Worm (Caenorhabditis elegans) whole organism, L1 larva: ENCODE data around the gene srx-92.

Experiments used
- C04F5.9 ChIP-seq: sonication (generic microtip); optimal IDR thresholded peaks from 2 replicates; lab custom pipeline; 2016; ENCODE audit warnings: missing genetic modification characterization, missing compliant biosample characterization
- Y116A8C.19 ChIP-seq: sonication (generic microtip); optimal IDR thresholded peaks from 2 replicates; lab custom pipeline; 2016; ENCODE audit warnings: missing compliant biosample characterization, missing genetic modification characterization, borderline replicate concordance
- aha-1 ChIP-seq: fragments of 150-350 bp; optimal IDR thresholded peaks from 2 replicates; lab custom pipeline; 2014; ENCODE audit warnings: missing biosample characterization, missing genetic modification characterization
- alr-1 ChIP-seq: fragments of 200-800 bp; sonication (Bioruptor generic); optimal IDR thresholded peaks from 2 replicates; lab custom pipeline; 2018; ENCODE audit warnings: borderline replicate concordance, mild to moderate bottlenecking, missing genetic modification characterization, missing compliant biosample characterization
- ama-1 ChIP-seq: fragments of 150-350 bp; optimal IDR thresholded peaks from 2 replicates; lab custom pipeline; 2014
- ceh-63 ChIP-seq: fragments of 200-800 bp; sonication (Bioruptor generic); optimal IDR thresholded peaks from 2 replicates; lab custom pipeline; 2018; ENCODE audit warnings: mild to moderate bottlenecking, missing genetic modification characterization, missing compliant biosample characterization
- dpl-1 ChIP-seq, 3 experiments: fragments of 150-350 bp in 2 of 3; sonication (generic microtip) in 1 of 3; optimal IDR thresholded peaks; 2 replicates each; lab custom pipeline; 2014 to 2017; ENCODE audit warnings: missing biosample characterization in 3 of 3, missing genetic modification characterization in 3 of 3, missing genetic modification reagents in 3 of 3
- efl-3 ChIP-seq: fragments of 200-800 bp; sonication (Bioruptor generic); optimal IDR thresholded peaks from 2 replicates; lab custom pipeline; 2018; ENCODE audit warnings: mild to moderate bottlenecking, missing genetic modification characterization, missing compliant biosample characterization
- elt-2 ChIP-seq: sonication (generic microtip); optimal IDR thresholded peaks from 2 replicates; lab custom pipeline; 2016; ENCODE audit warnings: missing genetic modification characterization, mild to moderate bottlenecking, inconsistent platforms, missing compliant biosample characterization, missing genetic modification reagents
- elt-3 ChIP-seq, 6 experiments: fragments of 150-350 bp in 1 of 6; sonication (generic microtip); optimal IDR thresholded peaks; 2 replicates each; lab custom pipeline; 2017 to 2018; ENCODE audit warnings: missing biosample characterization in 6 of 6, missing genetic modification characterization in 6 of 6, inconsistent platforms in 1 of 6
- fkh-10 ChIP-seq: sonication (generic microtip); optimal IDR thresholded peaks from 2 replicates; lab custom pipeline; 2017; ENCODE audit warnings: missing biosample characterization, missing genetic modification reagents, missing genetic modification characterization
- fkh-4 ChIP-seq: sonication (generic microtip); optimal IDR thresholded peaks from 2 replicates; lab custom pipeline; 2016; ENCODE audit warnings: missing compliant biosample characterization, missing genetic modification characterization, borderline replicate concordance
- fkh-8 ChIP-seq: sonication (generic microtip); optimal IDR thresholded peaks from 2 replicates; lab custom pipeline; 2016; ENCODE audit warnings: mild to moderate bottlenecking, missing genetic modification characterization, missing compliant biosample characterization
- grh-1 ChIP-seq: fragments of 200-800 bp; sonication (Bioruptor generic); IDR thresholded peaks from 2 replicates; pipeline ENCODE4 v1.3.6; 2022; ENCODE audit warnings: missing genetic modification reagents, missing genetic modification characterization, missing compliant biosample characterization
- hpl-2 ChIP-seq: fragments of 150-350 bp; optimal IDR thresholded peaks from 2 replicates; lab custom pipeline; 2014; ENCODE audit warnings: missing biosample characterization, missing genetic modification reagents, missing genetic modification characterization
- irx-1 ChIP-seq: sonication (generic microtip); optimal IDR thresholded peaks from 2 replicates; lab custom pipeline; 2016; ENCODE audit warnings: missing genetic modification characterization, missing compliant biosample characterization
- isw-1 ChIP-seq: fragments of 200-800 bp; sonication (Bioruptor generic); IDR thresholded peaks from 2 replicates; pipeline ENCODE4 v1.3.6; 2022; ENCODE audit warnings: missing genetic modification characterization, missing compliant biosample characterization
- lin-14 ChIP-seq: fragments of 200-800 bp; sonication (Bioruptor generic); optimal IDR thresholded peaks from 2 replicates; lab custom pipeline; 2018; ENCODE audit warnings: mild to moderate bottlenecking, missing genetic modification characterization, moderate library complexity, missing compliant biosample characterization
- lin-15B ChIP-seq: fragments of 150-350 bp; sonication (generic microtip); optimal IDR thresholded peaks from 3 replicates; lab custom pipeline; 2014; ENCODE audit warnings: missing biosample characterization, missing genetic modification characterization
- lin-35 ChIP-seq, 2 experiments: fragments of 150-350 bp; optimal IDR thresholded peaks; 2 replicates each; lab custom pipeline; 2014; ENCODE audit warnings: missing biosample characterization in 2 of 2, missing genetic modification characterization in 2 of 2, missing genetic modification reagents in 2 of 2
- mab-9 ChIP-seq: fragments of 200-800 bp; sonication (Bioruptor generic); IDR thresholded peaks from 2 replicates; pipeline ENCODE4 v1.3.6; 2022; ENCODE audit warnings: missing genetic modification reagents, missing genetic modification characterization, missing compliant biosample characterization
- nhr-12 ChIP-seq: sonication (generic microtip); optimal IDR thresholded peaks from 2 replicates; lab custom pipeline; 2017; ENCODE audit warnings: missing biosample characterization, missing genetic modification characterization
- nhr-28 ChIP-seq: fragments of 150-350 bp; optimal IDR thresholded peaks from 2 replicates; lab custom pipeline; 2014; ENCODE audit warnings: missing biosample characterization, missing genetic modification characterization
- nhr-76 ChIP-seq: sonication (generic microtip); optimal IDR thresholded peaks from 2 replicates; lab custom pipeline; 2017; ENCODE audit warnings: missing biosample characterization, missing genetic modification characterization
- nhr-84 ChIP-seq: sonication (generic microtip); optimal IDR thresholded peaks from 2 replicates; lab custom pipeline; 2017; ENCODE audit warnings: missing biosample characterization, missing genetic modification characterization
- pqm-1 ChIP-seq: sonication (generic microtip); optimal IDR thresholded peaks from 3 replicates; lab custom pipeline; 2017; ENCODE audit warnings: missing biosample characterization, missing genetic modification characterization
- skn-1 ChIP-seq: fragments of 150-350 bp; optimal IDR thresholded peaks from 2 replicates; lab custom pipeline; 2014; ENCODE audit warnings: missing biosample characterization, missing genetic modification characterization
- snu-23 ChIP-seq: sonication (generic microtip); optimal IDR thresholded peaks from 2 replicates; lab custom pipeline; 2016; ENCODE audit warnings: missing genetic modification characterization, missing compliant biosample characterization
- sptf-1 ChIP-seq: fragments of 150-350 bp; optimal IDR thresholded peaks from 2 replicates; lab custom pipeline; 2014; ENCODE audit warnings: missing biosample characterization, missing genetic modification characterization
- sup-37 ChIP-seq: fragments of 200-800 bp; sonication (Bioruptor generic); optimal IDR thresholded peaks from 2 replicates; lab custom pipeline; 2018; ENCODE audit warnings: mild to moderate bottlenecking, missing genetic modification characterization, missing compliant biosample characterization
- tbx-2 ChIP-seq: sonication (generic microtip); optimal IDR thresholded peaks from 2 replicates; lab custom pipeline; 2016; ENCODE audit warnings: missing genetic modification characterization, missing compliant biosample characterization
- unc-30 ChIP-seq: sonication (generic microtip); optimal IDR thresholded peaks from 2 replicates; lab custom pipeline; 2017; ENCODE audit warnings: missing biosample characterization, missing genetic modification characterization
- unc-62 ChIP-seq: fragments of 150-350 bp; optimal IDR thresholded peaks from 2 replicates; lab custom pipeline; 2014; ENCODE audit warnings: missing biosample characterization, missing genetic modification reagents, missing genetic modification characterization
- unc-98 ChIP-seq: fragments of 200-800 bp; sonication (Bioruptor generic); IDR thresholded peaks from 2 replicates; pipeline ENCODE4 v1.3.6; 2022; ENCODE audit warnings: missing genetic modification characterization, missing compliant biosample characterization
- xbp-1 ChIP-seq: sonication (generic microtip); optimal IDR thresholded peaks from 2 replicates; lab custom pipeline; 2016; ENCODE audit warnings: missing genetic modification characterization, missing compliant biosample characterization
- ztf-11 ChIP-seq, 2 experiments: sonication (generic microtip); optimal IDR thresholded peaks; 2 replicates each; lab custom pipeline; 2016 to 2017; ENCODE audit warnings: missing genetic modification characterization in 2 of 2, missing biosample characterization in 1 of 2, missing compliant biosample characterization in 1 of 2
- ztf-4 ChIP-seq: fragments of 150-350 bp; optimal IDR thresholded peaks from 2 replicates; lab custom pipeline; 2014; ENCODE audit warnings: missing biosample characterization, missing genetic modification characterization

The srx-92 gene

ce11 chrV:7330868-7331267 lies 5.7 kb upstream of the srx-92 start, which contains the start of gene F10G2.2:
TSS of gene F10G2.2 (plus strand) at chrV:7331168.
- TF ChIP-seq sup-37 (GFP tag; lab: Kevin White, UChicago), result no peak
- no peak for TF ChIP-seq xbp-1
- TF ChIP-seq ztf-4, result no peak

ce11 chrV:7328092-7328491 lies 2.9 kb upstream of the srx-92 start, which contains the start of gene clec-7:
TSS of gene clec-7 (plus strand) at chrV:7328392.
- TF ChIP-seq nhr-76 (tag; lab: Kevin White, UChicago), result no peak
- TF ChIP-seq lin-35 (GFP tag; optimal IDR thresholded peaks at IDR 0.05; lab: Kevin White, UChicago), result no peak
- TF ChIP-seq hpl-2 (GFP tag; lab: Kevin White, UChicago), result no peak
- no peak for TF ChIP-seq alr-1 (tag; lab: Kevin White, UChicago)
- no peak for TF ChIP-seq tbx-2 (tag; lab: Kevin White, UChicago)
- no peak for TF ChIP-seq dpl-1 (GFP tag; optimal IDR thresholded peaks at IDR 0.05; lab: Kevin White, UChicago)
- no peak for TF ChIP-seq fkh-10 (GFP tag; lab: Kevin White, UChicago)
- no peak for TF ChIP-seq nhr-12 (tag; lab: Kevin White, UChicago)
- no peak for TF ChIP-seq elt-3 (tag; optimal IDR thresholded peaks at IDR 0.05; lab: Kevin White, UChicago)
- no peak for TF ChIP-seq fkh-8 (tag; lab: Kevin White, UChicago)
- TF ChIP-seq irx-1 (tag; lab: Kevin White, UChicago), result no peak
- TF ChIP-seq sptf-1 (tag; lab: Kevin White, UChicago), result no peak
- no peak for TF ChIP-seq C04F5.9 (tag; lab: Kevin White, UChicago)
- TF ChIP-seq ama-1 (lab: Kevin White, UChicago), result no peak
- TF ChIP-seq ztf-4, result no peak
- no peak for TF ChIP-seq xbp-1
- TF ChIP-seq nhr-84, result no peak
- TF ChIP-seq ceh-63 (GFP tag; lab: Kevin White, UChicago), result no peak
- TF ChIP-seq isw-1 (GFP tag; lab: Robert Waterston, UW), result no peak
- TF ChIP-seq, all 84 proteins: peak for 0

ce11 chrV:7326928-7327327 lies 1.7 kb upstream of the srx-92 start, which contains the start of gene F10G2.4:
TSS of gene F10G2.4 (plus strand) at chrV:7327228.
- TF ChIP-seq fkh-4 (no peak), hpl-2 (GFP tag; lab: Kevin White, UChicago) (no peak), aha-1 (tag; lab: Kevin White, UChicago) (no peak), nhr-12 (tag; lab: Kevin White, UChicago) (no peak), unc-30 (tag; lab: Kevin White, UChicago) (no peak), fkh-10 (GFP tag; lab: Kevin White, UChicago) (no peak), nhr-28 (tag; lab: Kevin White, UChicago) (no peak), pqm-1 (tag; lab: Kevin White, UChicago) (no peak), mab-9 (GFP tag; lab: Robert Waterston, UW) (no peak), skn-1 (no peak), unc-98 (GFP tag; lab: Robert Waterston, UW) (no peak), efl-3 (GFP tag; lab: Kevin White, UChicago) (no peak), lin-14 (no peak), lin-15B (tag; lab: Kevin White, UChicago) (no peak), grh-1 (GFP tag; lab: Robert Waterston, UW) (no peak)

ce11 chrV:7321915-7322314 lies 3.3 kb downstream of the srx-92 start, which contains the start of gene F10G2.10:
TSS of gene F10G2.10 (plus strand) at chrV:7322215.
- no peak for TF ChIP-seq C04F5.9 (tag; lab: Kevin White, UChicago)
- TF ChIP-seq Y116A8C.19, result no peak
- no peak for TF ChIP-seq elt-2
- no peak for TF ChIP-seq ztf-11 (tag; optimal IDR thresholded peaks at IDR 0.05; lab: Kevin White, UChicago)
- TF ChIP-seq nhr-12 (tag; lab: Kevin White, UChicago), result no peak
- TF ChIP-seq unc-62 (GFP tag; lab: Kevin White, UChicago), result no peak
- TF ChIP-seq snu-23 (GFP tag; lab: Kevin White, UChicago), result no peak
- no peak for TF ChIP-seq unc-98 (GFP tag; lab: Robert Waterston, UW)
- no peak for TF ChIP-seq hpl-2 (GFP tag; lab: Kevin White, UChicago)
- TF ChIP-seq, all 84 proteins: peak for 0
